Worm (Caenorhabditis elegans) whole organism, L1 larva: ENCODE measurements around the gene C06A1.6.

Experiments
- efl-1 ChIP-seq, 4 experiments: fragments of 150-350 bp; optimal IDR thresholded peaks in 3 of 4; peaks in 1 of 4; 1 replicate in 1 of 4; 2 replicates in 3 of 4; lab custom pipeline; 2014; ENCODE audit warnings: missing biosample characterization in 2 of 4, missing genetic modification characterization in 2 of 4, missing genetic modification reagents in 2 of 4
- jun-1 ChIP-seq: fragments of 150-350 bp; optimal IDR thresholded peaks from 2 replicates; lab custom pipeline; 2014; ENCODE audit warnings: missing biosample characterization, missing genetic modification reagents, missing genetic modification characterization

ce11 chrII:10519863-10520262, 44.6 kb downstream of the C06A1.6 start:
- no peak for TF ChIP-seq jun-1
- TF ChIP-seq efl-1 (optimal IDR thresholded peaks at IDR 0.05; lab: Kevin White, UChicago): no peak
- TF ChIP-seq efl-1 (GFP tag; optimal IDR thresholded peaks at IDR 0.05 in 1 of 2; lab: Kevin White, UChicago): peak in 1 of 2 experiments; percentile 63
